Worm (Caenorhabditis elegans) whole organism, L2 larva: ENCODE data around the gene srg-16.

Source experiments
- ama-1 ChIP-seq: fragments of 150-350 bp; optimal IDR thresholded peaks from 2 replicates; lab custom pipeline; 2018; ENCODE audit warnings: inconsistent platforms
- blmp-1 ChIP-seq: sonication (generic microtip); optimal IDR thresholded peaks from 2 replicates; lab custom pipeline; 2017; ENCODE audit warnings: missing genetic modification characterization, mild to moderate bottlenecking, missing compliant biosample characterization, antibody characterized with exemption, moderate library complexity; ENCODE audit not compliant: insufficient read depth
- lin-13 ChIP-seq: fragments of 150-350 bp; optimal IDR thresholded peaks from 2 replicates; lab custom pipeline; 2014; ENCODE audit warnings: missing biosample characterization, missing genetic modification reagents, missing genetic modification characterization
- skn-1 ChIP-seq: sonication (generic microtip); optimal IDR thresholded peaks from 2 replicates; lab custom pipeline; 2017; ENCODE audit warnings: missing biosample characterization, missing genetic modification characterization

DNA sequence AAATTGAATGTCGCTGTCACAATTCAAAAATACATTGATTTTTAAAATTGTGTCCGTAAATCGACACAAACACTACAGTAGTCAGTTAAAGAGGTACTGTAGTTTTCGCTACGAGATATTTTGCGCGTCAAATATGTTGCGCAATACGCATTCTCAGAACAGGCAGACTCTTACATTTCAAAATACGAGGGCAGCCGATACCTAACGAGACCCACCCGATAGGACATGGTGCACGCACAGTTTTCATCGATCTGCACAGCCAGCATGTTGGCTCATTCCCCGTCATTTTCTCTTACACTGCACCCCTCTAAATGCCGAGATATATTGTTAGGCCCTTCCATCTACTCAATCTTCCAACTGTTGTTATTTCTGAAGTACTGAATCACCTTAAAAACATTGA is 4.7 kb upstream of the srg-16 start, which contains the start of gene F15A4.2:
- TF ChIP-seq lin-13 (GFP tag; lab: Kevin White, UChicago) (no peak), skn-1 (tag; lab: Kevin White, UChicago) (no peak), blmp-1 (no peak), ama-1 (lab: Kevin White, UChicago) (no peak)
